Fruit fly (Drosophila melanogaster): ENCODE measurements around the gene CG13288.
A peak's percentile ranks its signal among the peaks of the same experiment; 100 is the strongest.

CG13288 gene

DNA sequence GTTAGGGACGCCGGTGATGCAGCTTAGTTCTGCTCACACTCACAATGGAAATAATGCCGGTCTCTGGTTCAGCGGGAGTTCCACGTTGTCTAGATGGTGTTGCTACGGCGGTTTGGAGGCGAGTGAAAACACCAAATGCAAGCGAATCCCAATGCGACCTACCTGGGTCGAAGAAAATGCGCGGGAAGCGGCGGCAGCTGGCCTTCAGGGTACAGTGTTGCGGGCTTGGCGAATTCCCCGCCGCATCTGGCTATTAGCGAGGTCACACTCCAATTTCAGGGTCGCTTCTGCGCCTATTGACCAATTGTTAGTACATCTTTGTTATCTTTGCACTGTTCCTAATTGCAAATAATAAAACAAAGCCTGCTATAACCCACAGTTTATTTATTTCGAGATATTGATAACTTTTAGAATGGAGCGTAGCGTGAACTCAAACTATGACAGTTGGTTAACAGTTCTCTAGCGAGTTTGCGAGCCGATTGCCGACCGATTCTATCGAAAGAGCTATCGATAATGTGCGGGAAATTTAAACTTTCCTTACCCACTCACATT is 25.3 kb downstream of the CG13288 start, which contains the start of gene Rcc1 (continued):
- no peak for TF ChIP-seq CG7271 (tag; optimal IDR thresholded peaks at IDR 0.05)
- TF ChIP-seq tio (GFP tag; optimal IDR thresholded peaks at IDR 0.05), result no peak
- TF ChIP-seq CG9727 (GFP tag; optimal IDR thresholded peaks at IDR 0.05), result peak; percentile 12
- no peak for TF ChIP-seq Vsx1 (GFP tag; optimal IDR thresholded peaks at IDR 0.05)
- peak; percentile 94 for TF ChIP-seq bigmax (GFP tag; optimal IDR thresholded peaks at IDR 0.05)
- no peak for TF ChIP-seq ATbp (GFP tag; optimal IDR thresholded peaks at IDR 0.05)
- no peak for TF ChIP-seq CG31388 (GFP tag; optimal IDR thresholded peaks at IDR 0.05)
- TF ChIP-seq CG11696 (GFP tag; IDR thresholded peaks at IDR 0.05), result no peak
- TF ChIP-seq CG17612 (GFP tag; IDR thresholded peaks at IDR 0.05), result no peak
- no peak for TF ChIP-seq C15 (GFP tag; IDR thresholded peaks at IDR 0.05)
- no peak for TF ChIP-seq sd (tag; optimal IDR thresholded peaks at IDR 0.05)
- no peak for TF ChIP-seq PHDP (tag; optimal IDR thresholded peaks at IDR 0.05)
- TF ChIP-seq Mes4 (GFP tag; optimal IDR thresholded peaks at IDR 0.05), result no peak
- TF ChIP-seq klu (GFP tag; IDR thresholded peaks at IDR 0.05), result no peak
- no peak for TF ChIP-seq Neu2 (GFP tag; optimal IDR thresholded peaks at IDR 0.05; ENCODE audit: borderline replicate concordance)
- peak; percentile 13 for TF ChIP-seq pnt (GFP tag; optimal IDR thresholded peaks at IDR 0.05)
- no peak for TF ChIP-seq Fer1 (GFP tag; optimal IDR thresholded peaks at IDR 0.05)
- TF ChIP-seq CG13287 (GFP tag; IDR thresholded peaks at IDR 0.05; ENCODE audit: partially characterized antibody), result peak; percentile 78
- TF ChIP-seq CG16779 (GFP tag; IDR thresholded peaks at IDR 0.05), result no peak
- peak; percentile 2 for TF ChIP-seq gsb-n (tag; optimal IDR thresholded peaks at IDR 0.05)
- TF ChIP-seq ems (GFP tag; optimal IDR thresholded peaks at IDR 0.05), result no peak
- TF ChIP-seq CG1233 (GFP tag; optimal IDR thresholded peaks at IDR 0.05), result no peak
- no peak for TF ChIP-seq nom (GFP tag; optimal IDR thresholded peaks at IDR 0.05)
- no peak for TF ChIP-seq bab2 (GFP tag; optimal IDR thresholded peaks at IDR 0.05)
- no peak for TF ChIP-seq dan (GFP tag; IDR thresholded peaks at IDR 0.05)
- TF ChIP-seq Xbp1 (GFP tag; optimal IDR thresholded peaks at IDR 0.05), result peak; percentile 18
- no peak for TF ChIP-seq pb (GFP tag; optimal IDR thresholded peaks at IDR 0.05)
- TF ChIP-seq CG1602 (GFP tag; optimal IDR thresholded peaks at IDR 0.05), result no peak
- no peak for TF ChIP-seq CG15073 (GFP tag; optimal IDR thresholded peaks at IDR 0.05)
- TF ChIP-seq shn (GFP tag; optimal IDR thresholded peaks at IDR 0.05), result peak; percentile 58
- 0 out of 2 replicates have a peak, but pooled peaks have one; percentile 12 for TF ChIP-seq CG17328 (GFP tag; IDR thresholded peaks at IDR 0.05)
- TF ChIP-seq eve (GFP tag; optimal IDR thresholded peaks at IDR 0.05), result no peak
- TF ChIP-seq gro (GFP tag; optimal IDR thresholded peaks at IDR 0.05), result no peak
- no peak for TF ChIP-seq CG11085 (GFP tag; IDR thresholded peaks at IDR 0.05)
- TF ChIP-seq zen (tag; optimal IDR thresholded peaks at IDR 0.05), result no peak
- TF ChIP-seq repo (GFP tag; optimal IDR thresholded peaks at IDR 0.05), result peak; percentile 9
- TF ChIP-seq abd-A (tag; optimal IDR thresholded peaks at IDR 0.05), result no peak
- TF ChIP-seq trem (tag; optimal IDR thresholded peaks at IDR 0.05), result peak; percentile 87
- no peak for TF ChIP-seq CG14014 (GFP tag; IDR thresholded peaks at IDR 0.05)
- TF ChIP-seq inv (GFP tag; IDR thresholded peaks at IDR 0.05; ENCODE audit: partially characterized antibody), result peak; percentile 54
- TF ChIP-seq Hand (GFP tag; optimal IDR thresholded peaks at IDR 0.05), result no peak
- TF ChIP-seq dpn (GFP tag; optimal IDR thresholded peaks at IDR 0.05), result peak; percentile 14 to 24
- TF ChIP-seq CG10366 (GFP tag; IDR thresholded peaks at IDR 0.05), result no peak
- no peak for TF ChIP-seq gsb (GFP tag; IDR thresholded peaks at IDR 0.05)
- TF ChIP-seq Aef1 (GFP tag; IDR thresholded peaks at IDR 0.05), result no peak
- no peak for TF ChIP-seq Atf3 (GFP tag; optimal IDR thresholded peaks at IDR 0.05)
- TF ChIP-seq NC2α (GFP tag; optimal IDR thresholded peaks at IDR 0.05), result no peak
- TF ChIP-seq CG43689 (GFP tag; IDR thresholded peaks at IDR 0.05), result no peak
- TF ChIP-seq Doc3 (GFP tag; IDR thresholded peaks at IDR 0.05; ENCODE audit: partially characterized antibody), result no peak
- peak; percentile 82 for TF ChIP-seq cg (GFP tag; optimal IDR thresholded peaks at IDR 0.05)
- no peak for TF ChIP-seq Atf-2 (GFP tag; optimal IDR thresholded peaks at IDR 0.05)
